Worm (Caenorhabditis elegans) whole organism, L2 larva: ENCODE measurements around the gene B0361.4.

Source experiments
- C34F6.9 ChIP-seq: fragments of 150-350 bp; optimal IDR thresholded peaks from 2 replicates; lab custom pipeline; 2014; ENCODE audit warnings: missing biosample characterization, missing genetic modification characterization
- F13H6.1 ChIP-seq: sonication (generic microtip); optimal IDR thresholded peaks from 2 replicates; lab custom pipeline; 2016; ENCODE audit warnings: missing genetic modification characterization, missing compliant biosample characterization
- R02D3.7 ChIP-seq: fragments of 150-350 bp; optimal IDR thresholded peaks from 2 replicates; lab custom pipeline; 2014; ENCODE audit warnings: missing biosample characterization, missing genetic modification characterization
- Y55F3AM.14 ChIP-seq: fragments of 200-800 bp; sonication (Bioruptor generic); optimal IDR thresholded peaks from 2 replicates; lab custom pipeline; 2018; ENCODE audit warnings: mild to moderate bottlenecking, missing genetic modification characterization, missing compliant biosample characterization
- ZK546.5 ChIP-seq: sonication (generic microtip); optimal IDR thresholded peaks from 2 replicates; lab custom pipeline; 2017; ENCODE audit warnings: missing biosample characterization, missing genetic modification characterization
- alr-1 ChIP-seq: fragments of 150-350 bp; optimal IDR thresholded peaks from 2 replicates; lab custom pipeline; 2014; ENCODE audit warnings: missing biosample characterization, missing genetic modification characterization
- aly-2 ChIP-seq: fragments of 150-350 bp; optimal IDR thresholded peaks from 2 replicates; lab custom pipeline; 2014; ENCODE audit warnings: missing biosample characterization, missing genetic modification characterization
- ama-1 ChIP-seq: fragments of 150-350 bp; optimal IDR thresholded peaks from 2 replicates; lab custom pipeline; 2018; ENCODE audit warnings: inconsistent platforms
- blmp-1 ChIP-seq: sonication (generic microtip); optimal IDR thresholded peaks from 2 replicates; lab custom pipeline; 2017; ENCODE audit warnings: missing genetic modification characterization, mild to moderate bottlenecking, missing compliant biosample characterization, antibody characterized with exemption, moderate library complexity; ENCODE audit not compliant: insufficient read depth
- ceh-16 ChIP-seq: fragments of 150-350 bp; optimal IDR thresholded peaks from 2 replicates; lab custom pipeline; 2014; ENCODE audit warnings: missing biosample characterization, missing genetic modification characterization
- ceh-82 ChIP-seq: fragments of 150-350 bp; optimal IDR thresholded peaks from 2 replicates; lab custom pipeline; 2014; ENCODE audit warnings: missing biosample characterization, missing genetic modification characterization
- dmd-4 ChIP-seq: sonication (generic microtip); optimal IDR thresholded peaks from 2 replicates; lab custom pipeline; 2017; ENCODE audit warnings: missing biosample characterization, missing genetic modification characterization
- egl-27 ChIP-seq: sonication (generic microtip); optimal IDR thresholded peaks from 3 replicates; lab custom pipeline; 2017; ENCODE audit warnings: missing biosample characterization, missing genetic modification reagents, missing genetic modification characterization
- elt-3 ChIP-seq: sonication (generic microtip); optimal IDR thresholded peaks from 2 replicates; lab custom pipeline; 2017; ENCODE audit warnings: missing biosample characterization, missing genetic modification characterization
- fos-1 ChIP-seq: fragments of 150-350 bp; optimal IDR thresholded peaks from 2 replicates; lab custom pipeline; 2014; ENCODE audit warnings: missing biosample characterization, missing genetic modification characterization
- gmeb-1 ChIP-seq: fragments of 150-350 bp; optimal IDR thresholded peaks from 2 replicates; lab custom pipeline; 2014; ENCODE audit warnings: missing biosample characterization, missing genetic modification characterization
- lin-11 ChIP-seq: fragments of 150-350 bp; sonication (generic microtip); optimal IDR thresholded peaks from 2 replicates; lab custom pipeline; 2014; ENCODE audit warnings: missing biosample characterization, missing genetic modification characterization, inconsistent platforms, mixed read lengths
- lin-13 ChIP-seq: fragments of 150-350 bp; optimal IDR thresholded peaks from 2 replicates; lab custom pipeline; 2014; ENCODE audit warnings: missing biosample characterization, missing genetic modification reagents, missing genetic modification characterization
- lin-39 ChIP-seq: fragments of 150-350 bp; optimal IDR thresholded peaks from 2 replicates; lab custom pipeline; 2014; ENCODE audit warnings: missing biosample characterization, missing genetic modification reagents, missing genetic modification characterization
- lsy-2 ChIP-seq, 2 experiments: fragments of 150-350 bp in 1 of 2; sonication (generic microtip) in 1 of 2; optimal IDR thresholded peaks; 2 replicates each; lab custom pipeline; 2014 to 2017; ENCODE audit warnings: missing biosample characterization in 2 of 2, missing genetic modification characterization in 2 of 2
- mbf-1 ChIP-seq: sonication (generic microtip); optimal IDR thresholded peaks from 2 replicates; lab custom pipeline; 2017; ENCODE audit warnings: missing biosample characterization, missing genetic modification characterization
- mdl-1 ChIP-seq, 2 experiments: fragments of 150-350 bp in 1 of 2; sonication (generic microtip) in 1 of 2; optimal IDR thresholded peaks; 2 replicates each; lab custom pipeline; 2017; ENCODE audit warnings: missing biosample characterization in 2 of 2, missing genetic modification characterization in 2 of 2
- nhr-10 ChIP-seq: sonication (generic microtip); optimal IDR thresholded peaks from 2 replicates; lab custom pipeline; 2017; ENCODE audit warnings: missing biosample characterization, missing genetic modification characterization
- nhr-11 ChIP-seq: fragments of 150-350 bp; optimal IDR thresholded peaks from 2 replicates; lab custom pipeline; 2014; ENCODE audit warnings: missing biosample characterization, missing genetic modification characterization
- nhr-12 ChIP-seq: fragments of 150-350 bp; optimal IDR thresholded peaks from 2 replicates; lab custom pipeline; 2014; ENCODE audit warnings: missing biosample characterization, missing genetic modification characterization
- nhr-129 ChIP-seq: fragments of 150-350 bp; optimal IDR thresholded peaks from 2 replicates; lab custom pipeline; 2014; ENCODE audit warnings: missing biosample characterization, missing genetic modification characterization
- nhr-21 ChIP-seq: fragments of 150-350 bp; optimal IDR thresholded peaks from 2 replicates; lab custom pipeline; 2014; ENCODE audit warnings: missing biosample characterization, missing genetic modification characterization
- nhr-237 ChIP-seq: fragments of 150-350 bp; optimal IDR thresholded peaks from 2 replicates; lab custom pipeline; 2014; ENCODE audit warnings: missing biosample characterization, missing genetic modification characterization
- nhr-25 ChIP-seq: fragments of 150-350 bp; sonication (generic microtip); optimal IDR thresholded peaks from 3 replicates; lab custom pipeline; 2014; ENCODE audit warnings: missing biosample characterization, missing genetic modification characterization
- peb-1 ChIP-seq: fragments of 150-350 bp; optimal IDR thresholded peaks from 2 replicates; lab custom pipeline; 2014; ENCODE audit warnings: missing biosample characterization, missing genetic modification characterization
- sem-4 ChIP-seq: fragments of 150-350 bp; optimal IDR thresholded peaks from 2 replicates; lab custom pipeline; 2014; ENCODE audit warnings: missing biosample characterization, missing genetic modification reagents, missing genetic modification characterization
- sma-9 ChIP-seq, 2 experiments: fragments of 150-350 bp in 1 of 2; sonication (generic microtip) in 1 of 2; optimal IDR thresholded peaks; 2 replicates each; lab custom pipeline; 2014 to 2016; ENCODE audit warnings: missing genetic modification characterization in 2 of 2, mild to moderate bottlenecking in 1 of 2, missing biosample characterization in 1 of 2, missing compliant biosample characterization in 1 of 2, missing genetic modification reagents in 1 of 2, moderate library complexity in 1 of 2
- unc-39 ChIP-seq: fragments of 150-350 bp; optimal IDR thresholded peaks from 2 replicates; lab custom pipeline; 2014; ENCODE audit warnings: missing biosample characterization, missing genetic modification characterization
- unc-55 ChIP-seq: fragments of 150-350 bp; sonication (generic microtip); optimal IDR thresholded peaks from 3 replicates; lab custom pipeline; 2014; ENCODE audit warnings: missing biosample characterization, missing genetic modification reagents, missing genetic modification characterization
- unc-62 ChIP-seq: fragments of 150-350 bp; optimal IDR thresholded peaks from 2 replicates; lab custom pipeline; 2014; ENCODE audit warnings: missing biosample characterization, missing genetic modification reagents, missing genetic modification characterization
- zag-1 ChIP-seq: fragments of 150-350 bp; optimal IDR thresholded peaks from 2 replicates; lab custom pipeline; 2014; ENCODE audit warnings: missing biosample characterization, missing genetic modification characterization
- ztf-1 ChIP-seq: fragments of 200-800 bp; sonication (Bioruptor generic); conservative IDR thresholded peaks from 2 replicates; pipeline ENCODE4 v1.3.6; 2022; ENCODE audit warnings: missing genetic modification characterization, missing compliant biosample characterization
- ztf-11 ChIP-seq: sonication (generic microtip); optimal IDR thresholded peaks from 2 replicates; lab custom pipeline; 2017; ENCODE audit warnings: missing biosample characterization, missing genetic modification characterization
- ztf-4 ChIP-seq: fragments of 150-350 bp; optimal IDR thresholded peaks from 2 replicates; lab custom pipeline; 2014; ENCODE audit warnings: missing biosample characterization, missing genetic modification characterization

B0361.4 gene

ce11 chrIII:7258931-7259330 is at the start of gene B0361.4:
TSS of gene B0361.4 (plus strand) at chrIII:7258991.
- no peak for TF ChIP-seq nhr-11 (tag; lab: Kevin White, UChicago)

- TF ChIP-seq zag-1 (tag; lab: Kevin White, UChicago) (no peak), alr-1 (tag; lab: Kevin White, UChicago) (no peak)
Observed at ce11 chrIII:7209721-7210120, 49.1 kb upstream of the B0361.4 start, which contains the start of gene R151.2. TSS of gene R151.2 (plus strand) at chrIII:7209967.

- no peak for TF ChIP-seq ama-1 (lab: Kevin White, UChicago)
- peak; percentile 22 for TF ChIP-seq unc-55 (GFP tag; lab: Kevin White, UChicago)
- TF ChIP-seq Y55F3AM.14: no peak
- TF ChIP-seq nhr-237 (tag; lab: Kevin White, UChicago): no peak
Observed at ce11 chrIII:7210486-7210885, 48.3 kb upstream of the B0361.4 start.

ce11 chrIII:7212028-7212427 is 46.8 kb upstream of the B0361.4 start:
- TF ChIP-seq aly-2 (tag; lab: Kevin White, UChicago) (no peak), fos-1 (tag; lab: Kevin White, UChicago) (peak; percentile 62), mdl-1 (tag; optimal IDR thresholded peaks at IDR 0.05; lab: Kevin White, UChicago) (no peak), egl-27 (tag; lab: Kevin White, UChicago) (no peak), gmeb-1 (tag; lab: Kevin White, UChicago) (peak; percentile 19)
- TF ChIP-seq, all 48 proteins: peak for 2

- TF ChIP-seq F13H6.1 (tag; lab: Kevin White, UChicago) (peak; percentile 13), nhr-129 (peak; percentile 55), lsy-2 (tag; optimal IDR thresholded peaks at IDR 0.05; lab: Kevin White, UChicago) (peak in 1 of 2 experiments; percentile 16), unc-62 (GFP tag; lab: Kevin White, UChicago) (no peak), sma-9 (GFP tag; optimal IDR thresholded peaks at IDR 0.05; lab: Kevin White, UChicago) (peak; percentile 19), sma-9 (tag; optimal IDR thresholded peaks at IDR 0.05; lab: Kevin White, UChicago) (no peak)
- TF ChIP-seq, all 48 proteins: peak for 4
Observed at ce11 chrIII:7215532-7215931, 43.3 kb upstream of the B0361.4 start.

ce11 chrIII:7216226-7216625 is 42.6 kb upstream of the B0361.4 start, which contains the start of gene R151.1:
TSS of gene R151.1 (plus strand) at chrIII:7216526.
- no peak for TF ChIP-seq dmd-4 (tag; lab: Kevin White, UChicago)
- no peak for TF ChIP-seq nhr-12 (tag; lab: Kevin White, UChicago)

ce11 chrIII:7216924-7217521 is 41.8 kb upstream of the B0361.4 start:
- TF ChIP-seq peb-1 (tag; lab: Kevin White, UChicago): no peak
- TF ChIP-seq lsy-2 (tag; optimal IDR thresholded peaks at IDR 0.05; lab: Kevin White, UChicago): peak in 1 of 2 experiments; percentile 68
- TF ChIP-seq lin-11 (tag; lab: Kevin White, UChicago): no peak
- no peak for TF ChIP-seq R02D3.7
- TF ChIP-seq dmd-4 (tag; lab: Kevin White, UChicago): no peak
- no peak for TF ChIP-seq egl-27 (tag; lab: Kevin White, UChicago)
- no peak for TF ChIP-seq ztf-11 (tag; lab: Kevin White, UChicago)
- TF ChIP-seq ceh-16 (tag; lab: Kevin White, UChicago): no peak
- TF ChIP-seq sma-9 (GFP tag; optimal IDR thresholded peaks at IDR 0.05; lab: Kevin White, UChicago): peak; percentile 77
- no peak for TF ChIP-seq sma-9 (tag; optimal IDR thresholded peaks at IDR 0.05; lab: Kevin White, UChicago)
- TF ChIP-seq unc-55 (GFP tag; lab: Kevin White, UChicago): no peak
- TF ChIP-seq ztf-4 (tag; lab: Kevin White, UChicago): peak; percentile 24
- TF ChIP-seq ceh-82 (tag; lab: Kevin White, UChicago): no peak
- peak; percentile 66 for TF ChIP-seq C34F6.9 (tag; lab: Kevin White, UChicago)
- TF ChIP-seq unc-62 (GFP tag; lab: Kevin White, UChicago): peak; percentile 37
- no peak for TF ChIP-seq blmp-1 (tag; lab: Kevin White, UChicago)
- TF ChIP-seq ztf-1 (GFP tag; lab: Robert Waterston, UW): no peak
- peak; percentile 84 for TF ChIP-seq nhr-129
- TF ChIP-seq zag-1 (tag; lab: Kevin White, UChicago): no peak
- TF ChIP-seq lin-13: peak; percentile 54
- no peak for TF ChIP-seq nhr-25 (tag; lab: Kevin White, UChicago)
- TF ChIP-seq sem-4 (tag; lab: Kevin White, UChicago): peak; percentile 54
- no peak for TF ChIP-seq mbf-1 (tag; lab: Kevin White, UChicago)
- no peak for TF ChIP-seq ZK546.5 (tag; lab: Kevin White, UChicago)
- no peak for TF ChIP-seq nhr-21
- TF ChIP-seq unc-39: no peak
- no peak for TF ChIP-seq gmeb-1 (tag; lab: Kevin White, UChicago)
- no peak for TF ChIP-seq lin-39 (tag; lab: Kevin White, UChicago)
- no peak for TF ChIP-seq nhr-10 (tag; lab: Kevin White, UChicago)
- no peak for TF ChIP-seq aly-2 (tag; lab: Kevin White, UChicago)
- peak; percentile 85 for TF ChIP-seq F13H6.1 (tag; lab: Kevin White, UChicago)
- no peak for TF ChIP-seq elt-3
